Fruit fly (Drosophila melanogaster): ENCODE data around the gene CG13857.

Gene CG13857

DNA sequence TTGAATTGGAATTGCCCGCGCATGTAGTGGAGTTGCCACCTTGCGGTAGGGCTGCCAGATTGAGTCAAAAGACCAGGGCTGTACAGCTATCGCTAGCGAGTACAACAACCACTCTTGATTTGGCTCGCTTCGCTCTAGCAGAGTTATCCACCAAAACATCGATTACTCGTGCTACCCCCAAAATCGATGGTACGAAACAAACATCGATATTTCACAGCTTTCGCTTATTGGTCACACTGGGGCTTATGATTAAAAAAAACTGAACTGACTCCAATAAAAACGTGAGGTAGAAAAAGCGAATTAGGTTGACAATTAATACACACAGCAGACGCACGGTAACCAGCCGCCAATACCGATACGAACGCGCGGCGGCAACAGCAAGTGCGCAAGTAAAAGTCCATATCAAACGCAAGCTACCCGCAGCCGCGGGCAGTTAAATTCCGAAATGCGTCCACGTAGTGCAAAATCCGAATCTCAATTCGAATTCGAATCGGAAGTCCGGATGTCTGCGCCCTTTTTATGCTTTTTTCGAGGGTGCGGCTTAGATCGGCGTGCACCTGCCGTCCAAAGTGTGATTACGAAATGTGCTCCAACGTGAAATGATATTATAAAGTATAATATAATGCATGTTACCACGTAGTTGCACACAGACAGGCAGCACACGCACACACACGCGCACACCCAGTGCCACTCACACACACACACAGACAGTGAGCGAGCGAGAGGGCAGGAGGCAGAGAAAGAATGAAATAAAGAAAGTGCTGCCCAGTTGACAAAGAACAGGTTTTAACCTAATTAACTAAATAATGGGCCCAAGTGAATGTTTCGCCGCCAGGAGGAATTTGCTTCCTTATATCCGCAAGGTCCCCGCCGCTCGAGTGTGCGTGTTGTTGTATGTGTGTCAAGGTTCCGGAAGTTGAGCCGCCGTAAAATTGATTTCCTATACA is 37.2 kb downstream of the CG13857 start, which contains the start of gene Sar1 (continued):
- TF ChIP-seq CG4282 (GFP tag; optimal IDR thresholded peaks at IDR 0.05) = peak; percentile 19
- peak; percentile 24 for TF ChIP-seq CG18599 (GFP tag; optimal IDR thresholded peaks at IDR 0.05)
- peak; percentile 12 for TF ChIP-seq CG14965 (GFP tag; optimal IDR thresholded peaks at IDR 0.05; ENCODE audit: borderline replicate concordance)
- TF ChIP-seq Fer2 (tag; optimal IDR thresholded peaks at IDR 0.05) = no peak
- TF ChIP-seq CG3847 (GFP tag; IDR thresholded peaks at IDR 0.05) = peak; percentile 99
- TF ChIP-seq mam (GFP tag; optimal IDR thresholded peaks at IDR 0.05) = peak; percentile 46
- TF ChIP-seq gem (tag; optimal IDR thresholded peaks at IDR 0.05) = peak; percentile 16
- no peak for TF ChIP-seq crc (GFP tag; optimal IDR thresholded peaks at IDR 0.05)
- no peak for TF ChIP-seq Lim3 (GFP tag; IDR thresholded peaks at IDR 0.05)
- TF ChIP-seq croc (GFP tag; conservative IDR thresholded peaks at IDR 0.05) = no peak
- TF ChIP-seq Tbp (GFP tag; optimal IDR thresholded peaks at IDR 0.05) = no peak
- peak; percentile 82 for TF ChIP-seq Doc3 (GFP tag; IDR thresholded peaks at IDR 0.05; ENCODE audit: partially characterized antibody)
- TF ChIP-seq ato (GFP tag; IDR thresholded peaks at IDR 0.05; ENCODE audit: partially characterized antibody) = peak; percentile 88
- peak; percentile 62 for TF ChIP-seq CHES-1-like (GFP tag; optimal IDR thresholded peaks at IDR 0.05)
- peak; percentile 4 for TF ChIP-seq sd (tag; optimal IDR thresholded peaks at IDR 0.05)
- peak; percentile 44 for TF ChIP-seq yki (optimal IDR thresholded peaks at IDR 0.05)
- no peak for TF ChIP-seq E2f1 (GFP tag; IDR thresholded peaks at IDR 0.05)
- no peak for TF ChIP-seq Poxn (GFP tag; IDR thresholded peaks at IDR 0.05)
- peak; percentile 100 for TF ChIP-seq E2f2 (GFP tag; IDR thresholded peaks at IDR 0.05)
- TF ChIP-seq Dll (GFP tag; IDR thresholded peaks at IDR 0.05; ENCODE audit: partially characterized antibody) = peak; percentile 95
- peak; percentile 97 for TF ChIP-seq CG7928 (GFP tag; optimal IDR thresholded peaks at IDR 0.05)
- no peak for TF ChIP-seq sc (optimal IDR thresholded peaks at IDR 0.05)
- TF ChIP-seq sc (GFP tag; optimal IDR thresholded peaks at IDR 0.05) = no peak
- TF ChIP-seq bab2 (GFP tag; optimal IDR thresholded peaks at IDR 0.05) = no peak
- TF ChIP-seq CG17829 (tag; optimal IDR thresholded peaks at IDR 0.05) = peak; percentile 50
- peak; percentile 42 for TF ChIP-seq zfh2 (GFP tag; optimal IDR thresholded peaks at IDR 0.05)
- peak in 1 of 2 experiments; percentile 85 for TF ChIP-seq insv (GFP tag; optimal IDR thresholded peaks at IDR 0.05)
- TF ChIP-seq Dp (GFP tag; optimal IDR thresholded peaks at IDR 0.05) = peak; percentile 100
- no peak for TF ChIP-seq dimm (GFP tag; IDR thresholded peaks at IDR 0.05)
- peak; percentile 79 for TF ChIP-seq CG11504 (tag; optimal IDR thresholded peaks at IDR 0.05)
- TF ChIP-seq seq (GFP tag; IDR thresholded peaks at IDR 0.05) = no peak; the same call in 1 of the 2 replicates
- peak; percentile 51 for TF ChIP-seq fu2 (GFP tag; optimal IDR thresholded peaks at IDR 0.05)
- TF ChIP-seq Ets97D (GFP tag; optimal IDR thresholded peaks at IDR 0.05) = peak; percentile 94
- peak; percentile 81 for TF ChIP-seq ftz-f1 (GFP tag; optimal IDR thresholded peaks at IDR 0.05)
- TF ChIP-seq CG11695 (GFP tag; IDR thresholded peaks at IDR 0.05) = 0 out of 3 replicates have a peak, but pooled peaks have one; percentile 7
- peak in 1 of 2 experiments; percentile 26 for TF ChIP-seq crp (GFP tag; optimal IDR thresholded peaks at IDR 0.05)
- peak; percentile 91 for TF ChIP-seq CG33213 (GFP tag; optimal IDR thresholded peaks at IDR 0.05)
- peak; percentile 98 for TF ChIP-seq CG9797 (GFP tag; optimal IDR thresholded peaks at IDR 0.05)
- peak; percentile 81 for TF ChIP-seq CG14860 (GFP tag; IDR thresholded peaks at IDR 0.05; ENCODE audit: partially characterized antibody)
- peak; percentile 59; the same call in 1 of the 2 replicates for TF ChIP-seq nerfin-2 (GFP tag; IDR thresholded peaks at IDR 0.05; ENCODE audit: partially characterized antibody)
- peak; percentile 55 for TF ChIP-seq CG9437 (GFP tag; optimal IDR thresholded peaks at IDR 0.05)
- TF ChIP-seq BEAF-32 (GFP tag; optimal IDR thresholded peaks at IDR 0.05) = peak; percentile 99
- TF ChIP-seq CG15601 (tag; optimal IDR thresholded peaks at IDR 0.05) = peak; percentile 66
- no peak for TF ChIP-seq CG16815 (GFP tag; optimal IDR thresholded peaks at IDR 0.05)
- peak; percentile 73 for TF ChIP-seq CG10267 (tag; optimal IDR thresholded peaks at IDR 0.05)
- peak; percentile 89 for TF ChIP-seq inv (GFP tag; IDR thresholded peaks at IDR 0.05; ENCODE audit: partially characterized antibody)
- peak; percentile 86 for TF ChIP-seq Hmr (GFP tag; optimal IDR thresholded peaks at IDR 0.05)
